Worm (Caenorhabditis elegans) whole organism, midembryonic: ENCODE data around the gene C01F6.14.

Experiments used
- T22C8.4 ChIP-seq: fragments of 200-800 bp; sonication (Bioruptor generic); IDR thresholded peaks from 2 replicates; pipeline ENCODE4 v1.3.6; 2022; ENCODE audit warnings: missing genetic modification characterization, missing compliant biosample characterization
- cog-1 ChIP-seq: sonication (generic microtip); optimal IDR thresholded peaks from 2 replicates; lab custom pipeline; 2016; ENCODE audit warnings: missing genetic modification characterization, missing compliant biosample characterization
- flt-1 ChIP-seq: fragments of 200-800 bp; sonication (Bioruptor generic); IDR thresholded peaks from 2 replicates; pipeline ENCODE4 v1.3.6; 2022; ENCODE audit warnings: missing genetic modification characterization, missing compliant biosample characterization
- klf-2 ChIP-seq: fragments of 200-800 bp; sonication (Bioruptor generic); conservative IDR thresholded peaks from 2 replicates; pipeline ENCODE4 v1.3.6; 2022; ENCODE audit warnings: missing genetic modification reagents, missing genetic modification characterization, missing compliant biosample characterization
- med-1 ChIP-seq: sonication (generic microtip); optimal IDR thresholded peaks from 2 replicates; lab custom pipeline; 2017; ENCODE audit warnings: missing genetic modification characterization, mild to moderate bottlenecking, missing compliant biosample characterization, antibody characterized with exemption, missing genetic modification reagents; ENCODE audit not compliant: insufficient read depth
- ref-1 ChIP-seq: fragments of 200-800 bp; sonication (Bioruptor generic); conservative IDR thresholded peaks from 2 replicates; pipeline ENCODE4 v1.3.6; 2022; ENCODE audit warnings: missing genetic modification reagents, missing genetic modification characterization, missing compliant biosample characterization
- tab-1 ChIP-seq: fragments of 200-800 bp; sonication (Bioruptor generic); IDR thresholded peaks from 2 replicates; pipeline ENCODE4 v1.3.6; 2022; ENCODE audit warnings: missing genetic modification characterization, missing compliant biosample characterization
- ztf-23 ChIP-seq: fragments of 200-800 bp; sonication (Bioruptor generic); IDR thresholded peaks from 2 replicates; pipeline ENCODE4 v1.3.6; 2022; ENCODE audit warnings: missing genetic modification reagents, missing genetic modification characterization, missing compliant biosample characterization
- ztf-29 ChIP-seq: fragments of 200-800 bp; sonication (Bioruptor generic); IDR thresholded peaks from 2 replicates; pipeline ENCODE4 v1.3.6; 2022; ENCODE audit warnings: missing genetic modification reagents, missing genetic modification characterization, missing compliant biosample characterization

Gene C01F6.14

ce11 chrIV:9088294-9088693 lies 15.6 kb downstream of the C01F6.14 start, which contains the start of gene msa-1:
msa-1 (plus strand) TSS chrIV:9088594.
- TF ChIP-seq med-1 (GFP tag; lab: Kevin White, UChicago) (no peak), flt-1 (GFP tag; lab: Robert Waterston, UW) (no peak), klf-2 (GFP tag; lab: Robert Waterston, UW) (no peak), ztf-29 (GFP tag; lab: Robert Waterston, UW) (no peak), ref-1 (no peak)

- TF ChIP-seq cog-1 (tag; lab: Kevin White, UChicago) (no peak), med-1 (GFP tag; lab: Kevin White, UChicago) (no peak), ztf-29 (GFP tag; lab: Robert Waterston, UW) (no peak), tab-1 (GFP tag; lab: Robert Waterston, UW) (no peak), flt-1 (GFP tag; lab: Robert Waterston, UW) (no peak), ztf-23 (GFP tag; lab: Robert Waterston, UW) (no peak), klf-2 (GFP tag; lab: Robert Waterston, UW) (no peak), ref-1 (no peak), T22C8.4 (GFP tag; lab: Robert Waterston, UW) (no peak)
Measured at ce11 chrIV:9082055-9082454, 21.9 kb downstream of the C01F6.14 start, which contains the start of gene twk-8. twk-8 (plus strand) TSS chrIV:9082355.

ce11 chrIV:9080201-9080600 lies 23.7 kb downstream of the C01F6.14 start:
- TF ChIP-seq ref-1 (no peak), T22C8.4 (GFP tag; lab: Robert Waterston, UW) (no peak), cog-1 (tag; lab: Kevin White, UChicago) (no peak), klf-2 (GFP tag; lab: Robert Waterston, UW) (no peak), flt-1 (GFP tag; lab: Robert Waterston, UW) (no peak), ztf-29 (GFP tag; lab: Robert Waterston, UW) (no peak), tab-1 (GFP tag; lab: Robert Waterston, UW) (no peak), ztf-23 (GFP tag; lab: Robert Waterston, UW) (no peak), med-1 (GFP tag; lab: Kevin White, UChicago) (no peak)

ce11 chrIV:9079330-9079729 lies 24.6 kb downstream of the C01F6.14 start:
- TF ChIP-seq cog-1 (tag; lab: Kevin White, UChicago): no peak
- no peak for TF ChIP-seq klf-2 (GFP tag; lab: Robert Waterston, UW)
- TF ChIP-seq ztf-23 (GFP tag; lab: Robert Waterston, UW): no peak
- TF ChIP-seq T22C8.4 (GFP tag; lab: Robert Waterston, UW): no peak
- TF ChIP-seq ztf-29 (GFP tag; lab: Robert Waterston, UW): no peak
- no peak for TF ChIP-seq ref-1
- no peak for TF ChIP-seq med-1 (GFP tag; lab: Kevin White, UChicago)
- TF ChIP-seq tab-1 (GFP tag; lab: Robert Waterston, UW): no peak
- TF ChIP-seq flt-1 (GFP tag; lab: Robert Waterston, UW): no peak

ce11 chrIV:9078469-9078868 lies 25.5 kb downstream of the C01F6.14 start, which contains the start of gene mans-4:
mans-4 (minus strand) TSS chrIV:9078569.
- TF ChIP-seq flt-1 (GFP tag; lab: Robert Waterston, UW) (no peak), klf-2 (GFP tag; lab: Robert Waterston, UW) (no peak), T22C8.4 (GFP tag; lab: Robert Waterston, UW) (no peak), tab-1 (GFP tag; lab: Robert Waterston, UW) (no peak), ztf-29 (GFP tag; lab: Robert Waterston, UW) (no peak), ztf-23 (GFP tag; lab: Robert Waterston, UW) (no peak), cog-1 (tag; lab: Kevin White, UChicago) (no peak), med-1 (GFP tag; lab: Kevin White, UChicago) (no peak), ref-1 (no peak)

- TF ChIP-seq flt-1 (GFP tag; lab: Robert Waterston, UW) (no peak), ztf-23 (GFP tag; lab: Robert Waterston, UW) (peak; percentile 80), cog-1 (tag; lab: Kevin White, UChicago) (peak; percentile 23), ref-1 (0 out of 2 replicates have a peak, but pooled peaks have one; percentile 30)
Measured at ce11 chrIV:9074244-9074723, 29.6 kb downstream of the C01F6.14 start, which contains the start of gene mppb-1. mppb-1 (plus strand) TSS chrIV:9074673.

- no peak for TF ChIP-seq ref-1
- TF ChIP-seq cog-1 (tag; lab: Kevin White, UChicago): no peak
- no peak for TF ChIP-seq T22C8.4 (GFP tag; lab: Robert Waterston, UW)
- TF ChIP-seq ztf-23 (GFP tag; lab: Robert Waterston, UW): no peak
- no peak for TF ChIP-seq flt-1 (GFP tag; lab: Robert Waterston, UW)
- TF ChIP-seq klf-2 (GFP tag; lab: Robert Waterston, UW): no peak
- no peak for TF ChIP-seq tab-1 (GFP tag; lab: Robert Waterston, UW)
Measured at ce11 chrIV:9070188-9070587, 33.7 kb downstream of the C01F6.14 start.

- TF ChIP-seq klf-2 (GFP tag; lab: Robert Waterston, UW) (no peak), ztf-23 (GFP tag; lab: Robert Waterston, UW) (no peak), tab-1 (GFP tag; lab: Robert Waterston, UW) (no peak), T22C8.4 (GFP tag; lab: Robert Waterston, UW) (no peak), ztf-29 (GFP tag; lab: Robert Waterston, UW) (no peak), med-1 (GFP tag; lab: Kevin White, UChicago) (no peak), ref-1 (no peak), cog-1 (tag; lab: Kevin White, UChicago) (no peak), flt-1 (GFP tag; lab: Robert Waterston, UW) (no peak)
Measured at ce11 chrIV:9069703-9070102, 34.2 kb downstream of the C01F6.14 start, which contains the start of gene nhr-11. nhr-11 (plus strand) TSS chrIV:9070003.
